Worm (Caenorhabditis elegans): Measurements from ENCODE around the gene C24A3.4.

ce11 chrX:9024270-9024669 is 32.1 kb downstream of the C24A3.4 start:
- TF ChIP-seq nhr-77 (tag; optimal IDR thresholded peaks at IDR 0.05) = no peak
- TF ChIP-seq nhr-25 (tag; optimal IDR thresholded peaks at IDR 0.05) = no peak
- no peak for TF ChIP-seq elt-1 (tag; optimal IDR thresholded peaks at IDR 0.05)
- no peak for TF ChIP-seq unc-55 (GFP tag; optimal IDR thresholded peaks at IDR 0.05)
- TF ChIP-seq snpc-4 (tag; optimal IDR thresholded peaks at IDR 0.05) = no peak
- no peak for TF ChIP-seq nhr-6 (tag; optimal IDR thresholded peaks at IDR 0.05)
- TF ChIP-seq ZK546.5 (tag; optimal IDR thresholded peaks at IDR 0.05) = no peak
- no peak for TF ChIP-seq ama-1 (optimal IDR thresholded peaks at IDR 0.05)
- TF ChIP-seq lin-39 (tag; optimal IDR thresholded peaks at IDR 0.05) = no peak
- no peak for TF ChIP-seq ztf-11 (tag; optimal IDR thresholded peaks at IDR 0.05)
- TF ChIP-seq egl-27 (tag; optimal IDR thresholded peaks at IDR 0.05) = no peak
- no peak for TF ChIP-seq unc-62 (GFP tag; optimal IDR thresholded peaks at IDR 0.05)
- TF ChIP-seq Y55F3AM.14 (GFP tag; optimal IDR thresholded peaks at IDR 0.05) = no peak
